Fruit fly (Drosophila melanogaster): ENCODE data around the gene CG33644.

CG33644 gene

dm6 chr2L:13548786-13549780, 17.2 kb downstream of the CG33644 start, which contains the start of gene B4 (continued):
- no peak for TF ChIP-seq vnd (GFP tag; IDR thresholded peaks at IDR 0.05; ENCODE audit: partially characterized antibody)
- TF ChIP-seq CG31365 (tag; optimal IDR thresholded peaks at IDR 0.05) = peak; percentile 5
- TF ChIP-seq oc (tag; optimal IDR thresholded peaks at IDR 0.05) = no peak
- no peak for TF ChIP-seq GATAe (GFP tag; conservative IDR thresholded peaks at IDR 0.05)
- TF ChIP-seq Dad (GFP tag; optimal IDR thresholded peaks at IDR 0.05) = peak; percentile 42
- peak; percentile 70 for TF ChIP-seq pb (GFP tag; optimal IDR thresholded peaks at IDR 0.05)
- no peak for TF ChIP-seq CG10274 (GFP tag; optimal IDR thresholded peaks at IDR 0.05)
- no peak for TF ChIP-seq CG17186 (GFP tag; optimal IDR thresholded peaks at IDR 0.05)
- TF ChIP-seq kay (GFP tag; optimal IDR thresholded peaks at IDR 0.05) = no peak
- TF ChIP-seq Awh (GFP tag; IDR thresholded peaks at IDR 0.05) = peak; percentile 25; the same call in 1 of the 2 replicates
- TF ChIP-seq CG34376 (GFP tag; optimal IDR thresholded peaks at IDR 0.05) = peak; percentile 31
- TF ChIP-seq klu (GFP tag; IDR thresholded peaks at IDR 0.05) = no peak
- TF ChIP-seq Six4 (GFP tag; optimal IDR thresholded peaks at IDR 0.05) = no peak
- TF ChIP-seq Oli (tag; optimal IDR thresholded peaks at IDR 0.05) = no peak
- no peak for TF ChIP-seq cad (GFP tag; optimal IDR thresholded peaks at IDR 0.05)
- no peak for TF ChIP-seq danr (GFP tag; IDR thresholded peaks at IDR 0.05)
- no peak for TF ChIP-seq yki (optimal IDR thresholded peaks at IDR 0.05)
- TF ChIP-seq wek (GFP tag; optimal IDR thresholded peaks at IDR 0.05) = peak; percentile 77
- no peak for TF ChIP-seq CG8944 (GFP tag; optimal IDR thresholded peaks at IDR 0.05)
- no peak for TF ChIP-seq CG11398 (GFP tag; optimal IDR thresholded peaks at IDR 0.05)
- no peak for TF ChIP-seq tx (GFP tag; optimal IDR thresholded peaks at IDR 0.05)
- TF ChIP-seq CG13775 (GFP tag; optimal IDR thresholded peaks at IDR 0.05) = no peak
- TF ChIP-seq CG3995 (GFP tag; optimal IDR thresholded peaks at IDR 0.05) = no peak
- no peak for TF ChIP-seq CG8281 (tag; optimal IDR thresholded peaks at IDR 0.05)
- peak; percentile 19 for TF ChIP-seq CG4328 (GFP tag; optimal IDR thresholded peaks at IDR 0.05)
- TF ChIP-seq fu2 (GFP tag; optimal IDR thresholded peaks at IDR 0.05) = no peak
- TF ChIP-seq CG13894 (tag; optimal IDR thresholded peaks at IDR 0.05) = peak; percentile 67
- peak; percentile 11 for TF ChIP-seq YL-1 (GFP tag; optimal IDR thresholded peaks at IDR 0.05)
- TF ChIP-seq CG4282 (GFP tag; optimal IDR thresholded peaks at IDR 0.05) = no peak
- TF ChIP-seq CG11093 (GFP tag; IDR thresholded peaks at IDR 0.05) = no peak
- TF ChIP-seq luna (GFP tag; optimal IDR thresholded peaks at IDR 0.05) = peak; percentile 0
- TF ChIP-seq BtbVII (GFP tag; optimal IDR thresholded peaks at IDR 0.05) = peak; percentile 55
- peak; percentile 10 for TF ChIP-seq Camta (GFP tag; optimal IDR thresholded peaks at IDR 0.05)
- TF ChIP-seq CG16863 (GFP tag; optimal IDR thresholded peaks at IDR 0.05) = no peak
- TF ChIP-seq gcm2 (GFP tag; optimal IDR thresholded peaks at IDR 0.05) = peak; percentile 30
- TF ChIP-seq CG18476 (GFP tag; optimal IDR thresholded peaks at IDR 0.05) = no peak
- peak; percentile 14 for TF ChIP-seq slou (GFP tag; optimal IDR thresholded peaks at IDR 0.05)
- no peak for TF ChIP-seq abd-A (tag; optimal IDR thresholded peaks at IDR 0.05)
- TF ChIP-seq CG14860 (GFP tag; IDR thresholded peaks at IDR 0.05; ENCODE audit: partially characterized antibody) = no peak
- TF ChIP-seq Fer3 (tag; optimal IDR thresholded peaks at IDR 0.05) = peak; percentile 15
- TF ChIP-seq CG5180 (GFP tag; optimal IDR thresholded peaks at IDR 0.05) = peak; percentile 68
- peak; percentile 91 for TF ChIP-seq CG14710 (tag; optimal IDR thresholded peaks at IDR 0.05)
- TF ChIP-seq Sry-δ (GFP tag; optimal IDR thresholded peaks at IDR 0.05) = peak; percentile 20
- no peak for TF ChIP-seq Chrac-16 (GFP tag; optimal IDR thresholded peaks at IDR 0.05)
- peak in 1 of 2 experiments; percentile 3 for TF ChIP-seq Hr51 (GFP tag; optimal IDR thresholded peaks at IDR 0.05)
- TF ChIP-seq D (optimal IDR thresholded peaks at IDR 0.05) = no peak
- peak; percentile 42 for TF ChIP-seq D (GFP tag; optimal IDR thresholded peaks at IDR 0.05)
- no peak for TF ChIP-seq MBD-R2 (GFP tag; IDR thresholded peaks at IDR 0.05)
- TF ChIP-seq crc (GFP tag; optimal IDR thresholded peaks at IDR 0.05) = no peak

All from whole organism, embryonic.